Worm (Caenorhabditis elegans): ENCODE results near the gene C29E4.11.
"Not testable (repeated sequence)": the region's sequence is repeated elsewhere in the genome, so short reads cannot be mapped to it uniquely, and the experiment has no call there.

DNA sequence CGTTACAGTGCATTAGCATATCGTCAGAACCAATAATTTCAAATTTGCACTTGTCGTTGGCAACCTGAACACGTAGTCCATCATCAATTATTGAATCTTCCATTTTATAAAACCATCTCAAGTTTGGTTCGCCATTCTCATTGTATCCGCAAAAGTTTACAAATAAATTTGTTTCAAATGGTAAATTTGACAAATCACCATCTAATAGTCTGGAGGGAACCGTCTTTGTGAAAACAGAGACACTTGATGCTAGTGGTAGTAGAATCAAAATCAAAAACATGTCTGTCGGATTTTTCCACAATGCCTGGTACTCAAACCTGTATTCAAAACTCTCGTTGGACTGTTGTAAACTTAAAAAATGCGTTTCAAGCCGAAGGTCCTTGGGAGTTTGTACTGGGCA is 6.4 kb upstream of the C29E4.11 start, which contains the start of gene F54H12.2:
- TF ChIP-seq ama-1 (optimal IDR thresholded peaks at IDR 0.05); flt-1 (GFP tag; IDR thresholded peaks at IDR 0.05); hnd-1 (tag; optimal IDR thresholded peaks at IDR 0.05); tbx-37 (GFP tag; conservative IDR thresholded peaks at IDR 0.05); sea-1 (GFP tag; conservative IDR thresholded peaks at IDR 0.05); tra-4 (tag; optimal IDR thresholded peaks at IDR 0.05); ets-7 (tag; optimal IDR thresholded peaks at IDR 0.05); aly-1 (tag; optimal IDR thresholded peaks at IDR 0.05): not testable (repeated sequence)

All from whole organism, early embryonic.